Worm (Caenorhabditis elegans): ENCODE measurements around the gene srv-14.

ce11 chrIV:15929831-15930230, 35.8 kb upstream of the srv-14 start:
- no peak for TF ChIP-seq nhr-12 (tag; optimal IDR thresholded peaks at IDR 0.05)
- TF ChIP-seq ama-1 (optimal IDR thresholded peaks at IDR 0.05), result no peak
- TF ChIP-seq unc-39 (tag; optimal IDR thresholded peaks at IDR 0.05), result no peak
- TF ChIP-seq nhr-11 (tag; optimal IDR thresholded peaks at IDR 0.05), result no peak
- TF ChIP-seq mml-1 (tag; optimal IDR thresholded peaks at IDR 0.05), result no peak
- TF ChIP-seq tbx-2 (tag; optimal IDR thresholded peaks at IDR 0.05), result no peak
